Fruit fly (Drosophila melanogaster) whole organism, adult: Measurements from ENCODE around the gene Nsun5.

Source experiments
- CG12768 ChIP-seq: fragments of 200-800 bp; sonication (Bioruptor generic); optimal IDR thresholded peaks from 2 replicates; lab custom pipeline; 2017; ENCODE audit warnings: missing biosample characterization, missing genetic modification characterization, mild to moderate bottlenecking, moderate library complexity, missing genetic modification reagents
- CG14711 ChIP-seq: fragments of 200-800 bp; sonication (Bioruptor generic); optimal IDR thresholded peaks from 2 replicates; lab custom pipeline; 2018; ENCODE audit warnings: missing biosample characterization, mild to moderate bottlenecking, missing genetic modification characterization, moderate library complexity
- kay ChIP-seq: fragments of 200-800 bp; sonication (Bioruptor generic); peaks from one replicate; lab custom pipeline; 2016; ENCODE audit warnings: missing biosample characterization, missing genetic modification characterization, borderline replicate concordance
- toe ChIP-seq: fragments of 200-800 bp; sonication (Bioruptor generic); optimal IDR thresholded peaks from 2 replicates; lab custom pipeline; 2016; ENCODE audit warnings: missing biosample characterization, missing genetic modification characterization

dm6 chr3R:19150856-19151651, 11.0 kb downstream of the Nsun5 start:
- TF ChIP-seq CG12768 (GFP tag; lab: Kevin White, UChicago) (no peak), CG14711 (tag; lab: Kevin White, UChicago) (no peak), toe (GFP tag; lab: Kevin White, UChicago) (no peak), kay (peak; percentile 39)
